Worm (Caenorhabditis elegans): ENCODE results near the gene Y57A10A.27.

DNA sequence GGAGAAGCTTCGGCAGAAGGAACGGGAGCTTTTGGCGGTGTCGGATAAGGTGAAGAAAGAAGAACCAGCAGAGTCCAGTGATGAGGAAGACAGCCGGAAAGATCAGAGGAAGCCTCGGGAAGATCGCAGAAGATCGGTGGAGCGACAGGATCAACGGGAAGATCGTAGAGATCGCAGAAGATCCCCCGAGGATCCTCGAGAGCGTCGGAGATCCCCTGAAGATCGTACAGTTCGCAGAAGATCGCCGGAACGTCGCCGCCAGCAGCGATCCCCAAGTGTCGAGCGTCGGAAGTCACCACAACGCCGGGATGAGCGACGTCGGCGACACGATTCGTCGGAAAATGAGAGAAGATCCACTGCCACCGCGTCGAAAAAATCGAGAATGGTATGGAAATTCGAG, 48.7 kb downstream of the Y57A10A.27 start:
- TF ChIP-seq nhr-25 (tag; optimal IDR thresholded peaks at IDR 0.05), result no peak
- TF ChIP-seq elt-1 (tag; optimal IDR thresholded peaks at IDR 0.05), result no peak
- no peak for TF ChIP-seq nhr-237 (tag; optimal IDR thresholded peaks at IDR 0.05)
- TF ChIP-seq aly-2 (tag; optimal IDR thresholded peaks at IDR 0.05), result no peak
- no peak for TF ChIP-seq unc-62 (GFP tag; optimal IDR thresholded peaks at IDR 0.05)

Data from whole organism, L2 larva.